Worm (Caenorhabditis elegans) whole organism, L3 larva: Measurements from ENCODE around the gene rbf-1.

Experiments
- ZK546.5 ChIP-seq: sonication (generic microtip); optimal IDR thresholded peaks from 2 replicates; lab custom pipeline; 2017; ENCODE audit warnings: missing biosample characterization, missing genetic modification characterization
- ama-1 ChIP-seq: fragments of 150-350 bp; optimal IDR thresholded peaks from 2 replicates; lab custom pipeline; 2018
- ceh-16 ChIP-seq: sonication (generic microtip); optimal IDR thresholded peaks from 2 replicates; lab custom pipeline; 2017; ENCODE audit warnings: missing biosample characterization, missing genetic modification characterization
- elt-3 ChIP-seq, 3 experiments: fragments of 150-350 bp in 1 of 3; sonication (generic microtip) in 2 of 3; optimal IDR thresholded peaks; 2 replicates in 2 of 3; 4 replicates in 1 of 3; lab custom pipeline; 2014 to 2017; ENCODE audit warnings: missing biosample characterization in 3 of 3, missing genetic modification characterization in 3 of 3
- mdl-1 ChIP-seq: fragments of 150-350 bp; optimal IDR thresholded peaks from 2 replicates; lab custom pipeline; 2014; ENCODE audit warnings: missing biosample characterization, missing genetic modification characterization
- pha-4 ChIP-seq: fragments of 150-350 bp; optimal IDR thresholded peaks from 2 replicates; lab custom pipeline; 2014; ENCODE audit warnings: missing biosample characterization, missing genetic modification reagents, missing genetic modification characterization
- snpc-4 ChIP-seq: fragments of 150-350 bp; optimal IDR thresholded peaks from 2 replicates; lab custom pipeline; 2014; ENCODE audit warnings: missing biosample characterization, missing genetic modification characterization
- zag-1 ChIP-seq: fragments of 150-350 bp; optimal IDR thresholded peaks from 2 replicates; lab custom pipeline; 2014; ENCODE audit warnings: missing biosample characterization, missing genetic modification characterization

ce11 chrIII:6645305-6645704, 30.3 kb upstream of the rbf-1 start:
- no peak for TF ChIP-seq snpc-4 (tag; lab: Kevin White, UChicago)
- TF ChIP-seq pha-4 = no peak
- no peak for TF ChIP-seq mdl-1 (tag; lab: Kevin White, UChicago)
- no peak for TF ChIP-seq ceh-16 (tag; lab: Kevin White, UChicago)
- TF ChIP-seq zag-1 (tag; lab: Kevin White, UChicago) = no peak
- no peak for TF ChIP-seq ZK546.5 (tag; lab: Kevin White, UChicago)
- no peak for TF ChIP-seq ama-1
- no peak for TF ChIP-seq elt-3 (tag; optimal IDR thresholded peaks at IDR 0.05; lab: Kevin White, UChicago)
